Fruit fly (Drosophila melanogaster): ENCODE results near the gene trx.

Gene trx

DNA sequence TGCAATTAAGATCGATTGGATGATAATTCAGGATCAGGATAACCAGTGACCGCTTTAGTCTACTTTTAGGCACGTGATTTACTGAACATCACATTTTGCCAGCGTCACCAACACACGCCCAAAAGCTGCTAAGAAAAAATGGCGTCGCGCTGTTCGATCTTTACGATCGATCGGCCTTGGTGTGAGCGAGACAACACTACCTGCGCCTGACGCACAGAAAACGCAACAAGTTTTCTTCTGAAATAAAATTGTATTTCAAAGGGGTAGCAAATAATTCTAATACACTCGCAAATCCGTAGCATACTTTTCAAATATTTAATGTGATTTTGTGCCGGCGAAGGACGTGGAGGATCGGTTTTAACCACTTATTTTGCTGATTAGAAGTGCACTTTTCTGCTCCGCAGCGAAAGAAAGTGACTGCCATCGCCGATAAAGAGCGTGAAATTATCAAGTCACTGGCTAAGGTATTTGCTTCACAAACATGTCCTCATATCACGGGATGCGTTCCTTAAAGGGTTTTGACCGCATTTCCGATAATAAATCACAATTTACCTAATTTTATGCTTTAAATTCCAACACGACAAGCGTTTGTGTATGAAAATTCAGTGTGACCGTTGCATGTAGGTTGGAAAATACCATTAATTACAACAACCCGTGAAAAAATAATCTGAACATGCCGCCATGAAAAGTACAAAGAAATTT lies 21.4 kb upstream of the trx start:
- no peak for TF ChIP-seq dac (GFP tag; optimal IDR thresholded peaks at IDR 0.05)
- TF ChIP-seq salr (GFP tag; optimal IDR thresholded peaks at IDR 0.05), result peak in 1 of 2 experiments; percentile 13
- TF ChIP-seq CG7368 (GFP tag; optimal IDR thresholded peaks at IDR 0.05), result no peak
- TF ChIP-seq Sox102F (GFP tag; optimal IDR thresholded peaks at IDR 0.05), result no peak
- peak; percentile 28 for TF ChIP-seq Eip78C (GFP tag)
- no peak for TF ChIP-seq eg (GFP tag; IDR thresholded peaks at IDR 0.05)
- no peak for TF ChIP-seq topi (GFP tag; optimal IDR thresholded peaks at IDR 0.05)
- peak; percentile 27 for TF ChIP-seq esn (GFP tag; optimal IDR thresholded peaks at IDR 0.05)
- TF ChIP-seq Gug (GFP tag; IDR thresholded peaks at IDR 0.05), result no peak
- TF ChIP-seq dsx (GFP tag; optimal IDR thresholded peaks at IDR 0.05; ENCODE audit: poor library complexity, severe bottlenecking), result peak; percentile 23
- TF ChIP-seq CG15336 (GFP tag; IDR thresholded peaks at IDR 0.05), result no peak
- no peak for TF ChIP-seq CG4318 (GFP tag; optimal IDR thresholded peaks at IDR 0.05)
- TF ChIP-seq fd85E (GFP tag; optimal IDR thresholded peaks at IDR 0.05), result no peak
- no peak for TF ChIP-seq CG6808 (GFP tag; optimal IDR thresholded peaks at IDR 0.05)
- no peak for TF ChIP-seq CG8632 (GFP tag; optimal IDR thresholded peaks at IDR 0.05)
- no peak for TF ChIP-seq Smox (GFP tag; optimal IDR thresholded peaks at IDR 0.05)
- no peak for TF ChIP-seq pdm3 (GFP tag; optimal IDR thresholded peaks at IDR 0.05)

dm6 chr3R:14302128-14302527 lies 15.4 kb upstream of the trx start, which contains the start of gene IFT54:
Gene IFT54 (plus strand): TSS chr3R:14302428.
- no peak for TF ChIP-seq CG32006 (GFP tag; optimal IDR thresholded peaks at IDR 0.05)

dm6 chr3R:14299891-14300290 lies 13.2 kb upstream of the trx start:
- TF ChIP-seq fkh (GFP tag; optimal IDR thresholded peaks at IDR 0.05), result peak; percentile 84
- TF ChIP-seq topi (GFP tag; optimal IDR thresholded peaks at IDR 0.05), result no peak
- peak in 1 of 2 experiments; percentile 6 for TF ChIP-seq ss (GFP tag; optimal IDR thresholded peaks at IDR 0.05)
- TF ChIP-seq Sox102F (GFP tag; optimal IDR thresholded peaks at IDR 0.05), result no peak

- TF ChIP-seq vri (GFP tag; optimal IDR thresholded peaks at IDR 0.05) (peak; percentile 26), CG34406 (GFP tag; optimal IDR thresholded peaks at IDR 0.05) (no peak), Smox (GFP tag; optimal IDR thresholded peaks at IDR 0.05) (no peak), Hr39 (GFP tag; optimal IDR thresholded peaks at IDR 0.05) (no peak), Ets96B (tag; optimal IDR thresholded peaks at IDR 0.05) (no peak), fd59A (GFP tag; optimal IDR thresholded peaks at IDR 0.05) (no peak), Sox15 (GFP tag; optimal IDR thresholded peaks at IDR 0.05) (no peak), dac (GFP tag; optimal IDR thresholded peaks at IDR 0.05) (no peak), CG16779 (tag; optimal IDR thresholded peaks at IDR 0.05) (no peak), cyc (GFP tag; optimal IDR thresholded peaks at IDR 0.05) (no peak), OdsH (GFP tag; optimal IDR thresholded peaks at IDR 0.05) (no peak), CG10669 (GFP tag; optimal IDR thresholded peaks at IDR 0.05) (no peak), svp (GFP tag) (no peak), CG1621 (tag; optimal IDR thresholded peaks at IDR 0.05) (no peak), CG8632 (GFP tag; optimal IDR thresholded peaks at IDR 0.05) (no peak), CG11762 (GFP tag; optimal IDR thresholded peaks at IDR 0.05; ENCODE audit: insufficient read depth) (no peak), Eip75B (GFP tag; optimal IDR thresholded peaks at IDR 0.05) (no peak), ss (GFP tag; optimal IDR thresholded peaks at IDR 0.05) (peak in 1 of 2 experiments; percentile 21), Sox102F (GFP tag; optimal IDR thresholded peaks at IDR 0.05) (no peak), CG15336 (GFP tag; IDR thresholded peaks at IDR 0.05) (0 out of 2 replicates have a peak, but pooled peaks have one; percentile 12), Ets21C (GFP tag; optimal IDR thresholded peaks at IDR 0.05) (no peak), CG11294 (GFP tag; IDR thresholded peaks at IDR 0.05) (no peak), Sox14 (GFP tag; optimal IDR thresholded peaks at IDR 0.05) (no peak), net (GFP tag; optimal IDR thresholded peaks at IDR 0.05) (no peak), CG11902 (GFP tag; optimal IDR thresholded peaks at IDR 0.05) (no peak), Hr4 (GFP tag; optimal IDR thresholded peaks at IDR 0.05) (no peak), CG3919 (GFP tag; optimal IDR thresholded peaks at IDR 0.05) (peak; percentile 17), fd85E (GFP tag; optimal IDR thresholded peaks at IDR 0.05) (no peak), CG6854 (GFP tag; optimal IDR thresholded peaks at IDR 0.05) (peak; percentile 64), Eip78C (GFP tag) (peak; percentile 74), CG7368 (GFP tag; optimal IDR thresholded peaks at IDR 0.05) (no peak)
These were observed 11.6 kb upstream of the trx start for dm6 chr3R:14298078-14298896.
